Worm (Caenorhabditis elegans) whole organism, late embryonic: ENCODE measurements around the gene T13C5.9.
A peak's percentile ranks its signal among the peaks of the same experiment; 100 is the strongest.

Source experiments
- C08G9.2 ChIP-seq: sonication (generic microtip); optimal IDR thresholded peaks from 2 replicates; lab custom pipeline; 2016; ENCODE audit warnings: mild to moderate bottlenecking, missing genetic modification characterization, moderate library complexity, missing compliant biosample characterization
- F13H6.1 ChIP-seq: sonication (generic microtip); optimal IDR thresholded peaks from 2 replicates; lab custom pipeline; 2016; ENCODE audit warnings: missing genetic modification characterization, missing compliant biosample characterization
- ceh-18 ChIP-seq: sonication (generic microtip); optimal IDR thresholded peaks from 2 replicates; lab custom pipeline; 2016; ENCODE audit warnings: missing genetic modification characterization, missing compliant biosample characterization
- ceh-30 ChIP-seq: fragments of 150-350 bp; optimal IDR thresholded peaks from 2 replicates; lab custom pipeline; 2014; ENCODE audit warnings: missing biosample characterization, missing genetic modification characterization
- dmd-4 ChIP-seq: sonication (generic microtip); optimal IDR thresholded peaks from 2 replicates; lab custom pipeline; 2016; ENCODE audit warnings: borderline replicate concordance, missing genetic modification characterization, missing compliant biosample characterization
- fkh-10 ChIP-seq: fragments of 150-350 bp; optimal IDR thresholded peaks from 2 replicates; lab custom pipeline; 2014; ENCODE audit warnings: missing biosample characterization, missing genetic modification reagents, missing genetic modification characterization
- hlh-30 ChIP-seq: sonication (generic microtip); optimal IDR thresholded peaks from 2 replicates; lab custom pipeline; 2017; ENCODE audit warnings: antibody characterized with exemption, missing genetic modification characterization, missing compliant biosample characterization; ENCODE audit not compliant: insufficient read depth
- nhr-11 ChIP-seq: fragments of 150-350 bp; optimal IDR thresholded peaks from 2 replicates; lab custom pipeline; 2014; ENCODE audit warnings: missing biosample characterization, missing genetic modification characterization
- odd-2 ChIP-seq: sonication (generic microtip); optimal IDR thresholded peaks from 2 replicates; lab custom pipeline; 2017; ENCODE audit warnings: antibody characterized with exemption, mild to moderate bottlenecking, missing genetic modification characterization, missing compliant biosample characterization
- tbx-7 ChIP-seq: sonication (generic microtip); optimal IDR thresholded peaks from 2 replicates; lab custom pipeline; 2016; ENCODE audit warnings: missing genotype, missing genetic modification characterization, missing compliant biosample characterization

- TF ChIP-seq fkh-10 (GFP tag; lab: Kevin White, UChicago) = no peak
- no peak for TF ChIP-seq nhr-11 (tag; lab: Kevin White, UChicago)
- peak; percentile 61 for TF ChIP-seq ceh-18 (tag; lab: Kevin White, UChicago)
- peak; percentile 13 for TF ChIP-seq F13H6.1 (tag; lab: Kevin White, UChicago)
- no peak for TF ChIP-seq tbx-7
- TF ChIP-seq ceh-30 (tag; lab: Kevin White, UChicago) = no peak
- TF ChIP-seq dmd-4 (tag; lab: Kevin White, UChicago) = no peak
- TF ChIP-seq odd-2 (tag; lab: Kevin White, UChicago) = no peak
- no peak for TF ChIP-seq hlh-30 (tag; lab: Kevin White, UChicago)
- TF ChIP-seq C08G9.2 (tag; lab: Kevin White, UChicago) = peak; percentile 52
Measured at ce11 chrX:6219892-6220291, 29.8 kb downstream of the T13C5.9 start.
